Fruit fly (Drosophila melanogaster): ENCODE data around the gene RpS2.

dm6 chr2L:9918020-9918959, 20.9 kb upstream of the RpS2 start, which contains the start of the genes CG5885 and CG4598:
- peak in 1 of 2 experiments; percentile 29 for TF ChIP-seq CTCF (optimal IDR thresholded peaks at IDR 0.05)
- no peak for TF ChIP-seq CG8478 (optimal IDR thresholded peaks at IDR 0.05)
